Worm (Caenorhabditis elegans) whole organism, L4 larva: ENCODE results near the gene Y39A1A.20.

Experiments
- duxl-1 ChIP-seq: sonication (generic microtip); optimal IDR thresholded peaks from 2 replicates; lab custom pipeline; 2016; ENCODE audit warnings: mild to moderate bottlenecking, missing genetic modification characterization, moderate library complexity, missing compliant biosample characterization; ENCODE audit not compliant: poor library complexity
- egl-27 ChIP-seq: sonication (generic microtip); optimal IDR thresholded peaks from 3 replicates; lab custom pipeline; 2017; ENCODE audit warnings: missing biosample characterization, missing genetic modification reagents, missing genetic modification characterization
- mdl-1 ChIP-seq, 2 experiments: fragments of 150-350 bp in 1 of 2; sonication (generic microtip) in 1 of 2; optimal IDR thresholded peaks; 2 replicates each; lab custom pipeline; 2014 to 2017; ENCODE audit warnings: missing biosample characterization in 2 of 2, missing genetic modification characterization in 2 of 2
- mep-1 ChIP-seq: fragments of 150-350 bp; sonication (generic microtip); optimal IDR thresholded peaks from 3 replicates; lab custom pipeline; 2014; ENCODE audit warnings: missing biosample characterization, missing genetic modification characterization
- nhr-102 ChIP-seq: sonication (generic microtip); optimal IDR thresholded peaks from 2 replicates; lab custom pipeline; 2016; ENCODE audit warnings: mild to moderate bottlenecking, missing genetic modification characterization, moderate library complexity, missing compliant biosample characterization
- nhr-11 ChIP-seq: fragments of 150-350 bp; optimal IDR thresholded peaks from 2 replicates; lab custom pipeline; 2014; ENCODE audit warnings: missing biosample characterization, missing genetic modification characterization
- nhr-111 ChIP-seq: fragments of 200-800 bp; sonication (Bioruptor generic); optimal IDR thresholded peaks from 2 replicates; lab custom pipeline; 2018; ENCODE audit warnings: mild to moderate bottlenecking, missing genetic modification characterization, missing compliant biosample characterization

- no peak for TF ChIP-seq nhr-11
- TF ChIP-seq egl-27 (tag; lab: Kevin White, UChicago): no peak
- TF ChIP-seq mep-1 (tag; lab: Kevin White, UChicago): no peak
- no peak for TF ChIP-seq nhr-111 (GFP tag; lab: Kevin White, UChicago)
- TF ChIP-seq mdl-1 (tag; optimal IDR thresholded peaks at IDR 0.05; lab: Kevin White, UChicago): no peak
- no peak for TF ChIP-seq nhr-102
- no peak for TF ChIP-seq duxl-1
Measured at ce11 chrIII:10654718-10655117, 45.6 kb downstream of the Y39A1A.20 start, which contains the start of gene cnt-2.
